Worm (Caenorhabditis elegans) whole organism, late embryonic: ENCODE results near the gene Y45F10A.7.

ENCODE experiments used
- ahr-1 ChIP-seq: sonication (generic microtip); optimal IDR thresholded peaks from 2 replicates; lab custom pipeline; 2016; ENCODE audit warnings: missing genetic modification characterization, missing compliant biosample characterization
- ceh-2 ChIP-seq: sonication (generic microtip); optimal IDR thresholded peaks from 2 replicates; lab custom pipeline; 2016; ENCODE audit warnings: missing genotype, missing genetic modification characterization, missing compliant biosample characterization
- dmd-4 ChIP-seq: sonication (generic microtip); optimal IDR thresholded peaks from 2 replicates; lab custom pipeline; 2016; ENCODE audit warnings: borderline replicate concordance, missing genetic modification characterization, missing compliant biosample characterization
- elt-2 ChIP-seq: sonication (generic microtip); optimal IDR thresholded peaks from 2 replicates; lab custom pipeline; 2016; ENCODE audit warnings: missing genetic modification reagents, missing genetic modification characterization, missing compliant biosample characterization
- pag-3 ChIP-seq: sonication (generic microtip); optimal IDR thresholded peaks from 2 replicates; lab custom pipeline; 2016; ENCODE audit warnings: missing compliant biosample characterization, missing genetic modification characterization, borderline replicate concordance
- pax-1 ChIP-seq: fragments of 150-350 bp; optimal IDR thresholded peaks from 2 replicates; lab custom pipeline; 2014; ENCODE audit warnings: missing biosample characterization, missing genetic modification characterization
- ztf-16 ChIP-seq: sonication (generic microtip); optimal IDR thresholded peaks from 2 replicates; lab custom pipeline; 2017; ENCODE audit warnings: missing genetic modification characterization, missing compliant biosample characterization

DNA sequence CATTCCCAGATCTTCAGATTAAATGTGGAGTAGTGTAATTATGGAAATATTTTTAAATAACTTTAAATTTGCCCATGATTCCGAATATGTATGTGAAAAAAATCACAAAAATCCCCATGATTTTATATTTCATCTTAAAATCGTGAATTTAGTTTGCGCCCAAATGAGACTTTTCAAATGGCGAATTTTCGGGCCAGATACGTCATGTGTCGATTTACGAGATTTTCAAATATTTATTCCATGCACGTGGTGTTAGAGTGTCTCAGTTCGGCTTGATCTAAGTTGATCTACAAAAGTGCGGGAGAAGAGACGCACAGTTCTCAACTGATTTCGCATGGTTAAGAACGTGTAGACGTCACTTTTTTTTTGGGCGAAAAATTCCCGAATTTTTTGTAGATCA, 9.9 kb upstream of the Y45F10A.7 start, which contains the start of gene Y38H8A.1:
- no peak for TF ChIP-seq pag-3 (tag; lab: Kevin White, UChicago)
- no peak for TF ChIP-seq pax-1 (tag; lab: Kevin White, UChicago)
- TF ChIP-seq ahr-1 (tag; lab: Kevin White, UChicago), result no peak
- no peak for TF ChIP-seq ceh-2
- TF ChIP-seq elt-2, result no peak
- TF ChIP-seq dmd-4 (tag; lab: Kevin White, UChicago), result no peak
- no peak for TF ChIP-seq ztf-16
